Worm (Caenorhabditis elegans): ENCODE results near the gene srx-84.

srx-84 gene

DNA sequence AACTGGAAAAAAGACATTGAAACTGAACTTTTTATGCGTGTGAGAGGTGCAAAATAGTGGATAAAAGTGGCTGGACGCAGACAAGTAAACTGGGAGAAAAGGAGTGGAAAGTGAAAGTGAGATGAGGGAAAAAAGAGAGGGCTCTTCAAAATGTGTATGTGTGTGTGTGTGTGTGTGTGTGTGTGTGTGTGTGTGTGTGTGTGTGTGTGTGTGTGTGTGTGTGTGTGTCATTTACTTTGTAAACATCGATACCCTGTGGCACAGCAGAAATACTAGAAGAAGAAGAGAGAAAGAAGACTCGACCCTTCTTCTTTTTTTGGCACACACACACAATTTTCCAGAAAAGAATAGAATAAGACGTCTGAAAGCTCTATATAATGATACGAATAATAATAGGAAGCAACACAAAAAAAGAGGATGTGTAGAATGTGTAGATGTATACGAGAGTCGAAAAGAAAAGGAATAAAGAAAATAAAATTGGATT, 39.8 kb downstream of the srx-84 start (continued):
- TF ChIP-seq vab-15 (tag; optimal IDR thresholded peaks at IDR 0.05) (peak; percentile 4), dpl-1 (GFP tag; optimal IDR thresholded peaks at IDR 0.05) (peak in 1 of 3 experiments; percentile 21)

DNA sequence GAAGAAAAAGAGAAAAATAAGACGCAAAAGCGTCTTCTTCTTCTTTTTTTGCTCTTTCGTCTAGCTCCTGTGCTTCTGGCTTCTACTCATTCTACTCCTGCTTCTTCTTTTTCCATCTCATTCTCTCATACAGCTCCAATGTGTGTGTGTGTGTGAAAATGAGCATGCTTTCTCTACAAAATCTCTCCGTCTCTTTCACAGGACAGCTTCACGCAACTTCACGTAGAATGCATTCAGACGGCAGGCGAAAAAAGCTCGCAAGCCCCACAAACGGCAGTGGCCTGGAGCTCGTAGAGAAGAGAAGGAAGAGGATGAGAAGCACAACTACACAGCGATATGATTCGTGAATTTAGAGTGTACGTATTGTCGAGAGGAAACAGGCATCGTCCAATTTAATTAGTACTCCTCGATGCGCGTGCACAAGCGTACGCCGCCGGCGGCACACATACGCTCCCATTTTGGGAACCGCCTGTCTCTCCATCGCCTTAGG, 42.4 kb downstream of the srx-84 start:
- TF ChIP-seq ces-1 (GFP tag; optimal IDR thresholded peaks at IDR 0.05), result peak; percentile 73
- TF ChIP-seq lsy-2 (tag; optimal IDR thresholded peaks at IDR 0.05), result peak; percentile 57 to 74
- TF ChIP-seq unc-130 (tag; optimal IDR thresholded peaks at IDR 0.05), result no peak
- TF ChIP-seq ztf-11 (tag; optimal IDR thresholded peaks at IDR 0.05), result peak in 1 of 2 experiments; percentile 44
- TF ChIP-seq nhr-28 (tag; optimal IDR thresholded peaks at IDR 0.05), result no peak
- no peak for TF ChIP-seq pqm-1 (tag; optimal IDR thresholded peaks at IDR 0.05)
- peak; percentile 58 for TF ChIP-seq ceh-63 (GFP tag; optimal IDR thresholded peaks at IDR 0.05)
- no peak for TF ChIP-seq unc-62 (GFP tag; optimal IDR thresholded peaks at IDR 0.05)
- no peak for TF ChIP-seq nhr-12 (tag; optimal IDR thresholded peaks at IDR 0.05)
- peak in 1 of 2 experiments; percentile 33 for TF ChIP-seq lin-35 (GFP tag; optimal IDR thresholded peaks at IDR 0.05)
- TF ChIP-seq alr-1 (tag; optimal IDR thresholded peaks at IDR 0.05; ENCODE audit: borderline replicate concordance), result no peak
- TF ChIP-seq dsc-1 (tag; optimal IDR thresholded peaks at IDR 0.05), result peak; percentile 64
- no peak for TF ChIP-seq C04F5.9 (tag; optimal IDR thresholded peaks at IDR 0.05)
- peak; percentile 32 for TF ChIP-seq mef-2 (tag; optimal IDR thresholded peaks at IDR 0.05)
- TF ChIP-seq snu-23 (GFP tag; optimal IDR thresholded peaks at IDR 0.05), result peak; percentile 44
- TF ChIP-seq unc-86 (tag; optimal IDR thresholded peaks at IDR 0.05), result peak; percentile 68
- peak in 2 of 3 experiments; percentile 28 to 49 for TF ChIP-seq ceh-82 (tag; optimal IDR thresholded peaks at IDR 0.05)
- TF ChIP-seq mep-1 (tag; optimal IDR thresholded peaks at IDR 0.05), result no peak
- no peak for TF ChIP-seq efl-3 (GFP tag; optimal IDR thresholded peaks at IDR 0.05)
- peak; percentile 39 to 41 for TF ChIP-seq efl-1 (optimal IDR thresholded peaks at IDR 0.05)
- TF ChIP-seq efl-1 (GFP tag; optimal IDR thresholded peaks at IDR 0.05 in 1 of 2), result peak in 1 of 2 experiments; percentile 17
- no peak for TF ChIP-seq snpc-4 (tag; optimal IDR thresholded peaks at IDR 0.05)
- TF ChIP-seq nhr-84 (tag; optimal IDR thresholded peaks at IDR 0.05), result no peak
- TF ChIP-seq xbp-1 (tag; optimal IDR thresholded peaks at IDR 0.05), result peak; percentile 26
- no peak for TF ChIP-seq fos-1 (tag; optimal IDR thresholded peaks at IDR 0.05)
- no peak for TF ChIP-seq sup-37 (GFP tag; optimal IDR thresholded peaks at IDR 0.05)
- TF ChIP-seq jun-1 (tag; optimal IDR thresholded peaks at IDR 0.05), result no peak
- peak; percentile 12 for TF ChIP-seq ztf-4 (tag; optimal IDR thresholded peaks at IDR 0.05)
- no peak for TF ChIP-seq sox-4 (tag; optimal IDR thresholded peaks at IDR 0.05)
- TF ChIP-seq nhr-11 (tag; optimal IDR thresholded peaks at IDR 0.05), result no peak
- no peak for TF ChIP-seq nhr-237 (tag; optimal IDR thresholded peaks at IDR 0.05)
- no peak for TF ChIP-seq ceh-90 (tag; optimal IDR thresholded peaks at IDR 0.05)
- peak; percentile 46 for TF ChIP-seq tbx-2 (tag; optimal IDR thresholded peaks at IDR 0.05)
- peak; percentile 20 for TF ChIP-seq pax-3 (tag; optimal IDR thresholded peaks at IDR 0.05)
- peak; percentile 58 for TF ChIP-seq swsn-7 (tag; optimal IDR thresholded peaks at IDR 0.05)
- no peak for TF ChIP-seq tlp-1 (tag; optimal IDR thresholded peaks at IDR 0.05)
- peak; percentile 10 for TF ChIP-seq lin-13 (GFP tag; optimal IDR thresholded peaks at IDR 0.05)
- no peak for TF ChIP-seq grh-1 (GFP tag; IDR thresholded peaks at IDR 0.05)
- TF ChIP-seq dpl-1 (GFP tag; optimal IDR thresholded peaks at IDR 0.05), result peak in 1 of 3 experiments; percentile 35
- TF ChIP-seq lir-3 (tag; optimal IDR thresholded peaks at IDR 0.05; ENCODE audit: poor library complexity), result peak; percentile 19
- TF ChIP-seq rnt-1 (tag; optimal IDR thresholded peaks at IDR 0.05), result peak; percentile 37
- peak; percentile 13 for TF ChIP-seq nhr-77 (tag; optimal IDR thresholded peaks at IDR 0.05)
- TF ChIP-seq fkh-4 (tag; optimal IDR thresholded peaks at IDR 0.05; ENCODE audit: borderline replicate concordance), result no peak
- no peak for TF ChIP-seq Y116A8C.19 (tag; optimal IDR thresholded peaks at IDR 0.05; ENCODE audit: borderline replicate concordance)
- TF ChIP-seq nhr-47 (tag; optimal IDR thresholded peaks at IDR 0.05), result peak; percentile 71
- no peak for TF ChIP-seq lin-15B (tag; optimal IDR thresholded peaks at IDR 0.05)
- no peak for TF ChIP-seq mdl-1 (tag; optimal IDR thresholded peaks at IDR 0.05)
- peak; percentile 72 for TF ChIP-seq nhr-71 (tag; optimal IDR thresholded peaks at IDR 0.05)
- no peak for TF ChIP-seq aly-2 (tag; optimal IDR thresholded peaks at IDR 0.05)
- peak; percentile 33 for TF ChIP-seq irx-1 (tag; optimal IDR thresholded peaks at IDR 0.05)

All from whole organism, L1 larva.